Worm (Caenorhabditis elegans) whole organism, L4 larva: Measurements from ENCODE around the gene gly-14.
A peak's percentile ranks its signal among the peaks of the same experiment; 100 is the strongest.

Experiments
- F10B5.3 ChIP-seq: sonication (generic microtip); optimal IDR thresholded peaks from 2 replicates; lab custom pipeline; 2016; ENCODE audit warnings: mild to moderate bottlenecking, missing genetic modification characterization, missing compliant biosample characterization
- F44E2.7 ChIP-seq: fragments of 200-800 bp; sonication (Bioruptor generic); IDR thresholded peaks from 2 replicates; pipeline ENCODE4 v2.1.2; 2022; ENCODE audit warnings: missing genetic modification characterization, missing compliant biosample characterization
- F49E8.2 ChIP-seq: sonication (generic microtip); optimal IDR thresholded peaks from 2 replicates; lab custom pipeline; 2016; ENCODE audit warnings: missing compliant biosample characterization, mild to moderate bottlenecking, missing genetic modification characterization, borderline replicate concordance
- R02D3.7 ChIP-seq: fragments of 150-350 bp; sonication (generic microtip); optimal IDR thresholded peaks from 3 replicates; lab custom pipeline; 2014; ENCODE audit warnings: missing biosample characterization, missing genetic modification characterization
- T20F7.1 ChIP-seq: fragments of 200-800 bp; sonication (Bioruptor generic); optimal IDR thresholded peaks from 2 replicates; lab custom pipeline; 2018; ENCODE audit warnings: mild to moderate bottlenecking, missing genetic modification characterization, missing compliant biosample characterization
- Y48G9A.11 ChIP-seq: fragments of 200-800 bp; sonication (Bioruptor generic); IDR thresholded peaks from 2 replicates; pipeline ENCODE4 v1.3.6; 2022; ENCODE audit warnings: missing genetic modification reagents, missing genetic modification characterization, missing compliant biosample characterization
- Y5F2A.4 ChIP-seq: fragments of 200-800 bp; sonication (Bioruptor generic); optimal IDR thresholded peaks from 2 replicates; lab custom pipeline; 2018; ENCODE audit warnings: mild to moderate bottlenecking, missing genetic modification characterization, missing compliant biosample characterization
- Y75B8A.6 ChIP-seq: fragments of 200-800 bp; sonication (Bioruptor generic); IDR thresholded peaks from 2 replicates; pipeline ENCODE4 v1.3.6; 2022; ENCODE audit warnings: missing genetic modification reagents, missing genetic modification characterization, missing compliant biosample characterization
- ZK337.2 ChIP-seq: fragments of 200-800 bp; sonication (Bioruptor generic); IDR thresholded peaks from 2 replicates; pipeline ENCODE4 v1.3.6; 2022; ENCODE audit warnings: missing genetic modification reagents, missing genetic modification characterization, missing compliant biosample characterization
- ZK546.5 ChIP-seq, 2 experiments: sonication (generic microtip); optimal IDR thresholded peaks; 2 replicates each; lab custom pipeline; 2017; ENCODE audit warnings: missing biosample characterization in 2 of 2, missing genetic modification characterization in 2 of 2
- aha-1 ChIP-seq: fragments of 150-350 bp; peaks from one replicate; lab custom pipeline; 2014; ENCODE audit warnings: missing biosample characterization, missing genetic modification characterization
- arid-1 ChIP-seq: fragments of 200-800 bp; sonication (Bioruptor generic); conservative IDR thresholded peaks from 2 replicates; pipeline ENCODE4 v1.3.6; 2022; ENCODE audit warnings: missing genetic modification reagents, missing genetic modification characterization, missing compliant biosample characterization
- attf-4 ChIP-seq: sonication (generic microtip); optimal IDR thresholded peaks from 3 replicates; lab custom pipeline; 2017; ENCODE audit warnings: missing biosample characterization, missing genetic modification characterization
- ceh-32 ChIP-seq: sonication (generic microtip); optimal IDR thresholded peaks from 2 replicates; lab custom pipeline; 2016; ENCODE audit warnings: mild to moderate bottlenecking, missing genetic modification characterization, missing compliant biosample characterization; ENCODE audit not compliant: poor library complexity
- ceh-44 ChIP-seq: fragments of 200-800 bp; sonication (Bioruptor generic); IDR thresholded peaks from 2 replicates; pipeline ENCODE4 v1.3.6; 2022; ENCODE audit warnings: missing genetic modification reagents, missing genetic modification characterization, missing compliant biosample characterization
- daf-8 ChIP-seq: fragments of 200-800 bp; sonication (Bioruptor generic); IDR thresholded peaks from 2 replicates; pipeline ENCODE4 v1.3.6; 2022; ENCODE audit warnings: missing genetic modification characterization, missing compliant biosample characterization
- dmd-8 ChIP-seq: fragments of 200-800 bp; sonication (Bioruptor generic); IDR thresholded peaks from 2 replicates; pipeline ENCODE4 v1.3.6; 2022; ENCODE audit warnings: missing genetic modification characterization, missing compliant biosample characterization
- dmd-9 ChIP-seq: fragments of 200-800 bp; sonication (Bioruptor generic); IDR thresholded peaks from 2 replicates; pipeline ENCODE4 v1.3.6; 2022; ENCODE audit warnings: missing genetic modification reagents, missing genetic modification characterization, missing compliant biosample characterization
- dpl-1 ChIP-seq: fragments of 150-350 bp; optimal IDR thresholded peaks from 2 replicates; lab custom pipeline; 2014; ENCODE audit warnings: missing biosample characterization, missing genetic modification reagents, missing genetic modification characterization
- duxl-1 ChIP-seq: sonication (generic microtip); optimal IDR thresholded peaks from 2 replicates; lab custom pipeline; 2016; ENCODE audit warnings: mild to moderate bottlenecking, missing genetic modification characterization, moderate library complexity, missing compliant biosample characterization; ENCODE audit not compliant: poor library complexity
- dve-1 ChIP-seq: sonication (generic microtip); optimal IDR thresholded peaks from 2 replicates; lab custom pipeline; 2017; ENCODE audit warnings: antibody characterized with exemption, mild to moderate bottlenecking, missing genetic modification characterization, missing compliant biosample characterization; ENCODE audit not compliant: insufficient read depth
- fkh-10 ChIP-seq: fragments of 150-350 bp; optimal IDR thresholded peaks from 2 replicates; lab custom pipeline; 2014; ENCODE audit warnings: missing biosample characterization, missing genetic modification reagents, missing genetic modification characterization
- fos-1 ChIP-seq: fragments of 150-350 bp; optimal IDR thresholded peaks from 2 replicates; lab custom pipeline; 2014; ENCODE audit warnings: missing biosample characterization, missing genetic modification characterization
- hmg-1.1 ChIP-seq: fragments of 200-800 bp; sonication (Bioruptor generic); IDR thresholded peaks from 2 replicates; pipeline ENCODE4 v1.3.6; 2022; ENCODE audit warnings: missing genetic modification reagents, missing genetic modification characterization, missing compliant biosample characterization
- jun-1 ChIP-seq: fragments of 150-350 bp; optimal IDR thresholded peaks from 2 replicates; lab custom pipeline; 2014; ENCODE audit warnings: missing biosample characterization, missing genetic modification reagents, missing genetic modification characterization
- lin-1 ChIP-seq: fragments of 200-800 bp; sonication (Bioruptor generic); IDR thresholded peaks from 2 replicates; pipeline ENCODE4 v1.3.6; 2022; ENCODE audit warnings: missing genetic modification reagents, missing genetic modification characterization, missing compliant biosample characterization
- lin-15B ChIP-seq: fragments of 150-350 bp; sonication (generic microtip); optimal IDR thresholded peaks from 3 replicates; lab custom pipeline; 2014; ENCODE audit warnings: missing biosample characterization, missing genetic modification characterization
- lir-3 ChIP-seq: sonication (generic microtip); optimal IDR thresholded peaks from 2 replicates; lab custom pipeline; 2016; ENCODE audit warnings: mild to moderate bottlenecking, missing genetic modification characterization, missing compliant biosample characterization
- lsy-2 ChIP-seq, 2 experiments: fragments of 150-350 bp in 1 of 2; sonication (generic microtip) in 1 of 2; optimal IDR thresholded peaks; 2 replicates each; lab custom pipeline; 2014 to 2017; ENCODE audit warnings: missing biosample characterization in 2 of 2, missing genetic modification characterization in 2 of 2
- mdl-1 ChIP-seq, 2 experiments: fragments of 150-350 bp in 1 of 2; sonication (generic microtip) in 1 of 2; optimal IDR thresholded peaks; 2 replicates each; lab custom pipeline; 2014 to 2017; ENCODE audit warnings: missing biosample characterization in 2 of 2, missing genetic modification characterization in 2 of 2
- mes-2 ChIP-seq: sonication (generic microtip); optimal IDR thresholded peaks from 2 replicates; lab custom pipeline; 2016; ENCODE audit warnings: missing genotype, mild to moderate bottlenecking, missing genetic modification characterization, missing compliant biosample characterization; ENCODE audit not compliant: poor library complexity, severe bottlenecking
- nhr-10 ChIP-seq: fragments of 150-350 bp; optimal IDR thresholded peaks from 2 replicates; lab custom pipeline; 2014; ENCODE audit warnings: missing biosample characterization, missing genetic modification characterization
- nhr-102 ChIP-seq: sonication (generic microtip); optimal IDR thresholded peaks from 2 replicates; lab custom pipeline; 2016; ENCODE audit warnings: mild to moderate bottlenecking, missing genetic modification characterization, moderate library complexity, missing compliant biosample characterization
- nhr-111 ChIP-seq: fragments of 200-800 bp; sonication (Bioruptor generic); optimal IDR thresholded peaks from 2 replicates; lab custom pipeline; 2018; ENCODE audit warnings: mild to moderate bottlenecking, missing genetic modification characterization, missing compliant biosample characterization
- nhr-237 ChIP-seq: sonication (generic microtip); optimal IDR thresholded peaks from 2 replicates; lab custom pipeline; 2017; ENCODE audit warnings: missing biosample characterization, missing genetic modification characterization
- nhr-25 ChIP-seq: sonication (generic microtip); optimal IDR thresholded peaks from 2 replicates; lab custom pipeline; 2017; ENCODE audit warnings: missing genetic modification characterization, mild to moderate bottlenecking, missing compliant biosample characterization, antibody characterized with exemption, moderate library complexity, borderline replicate concordance; ENCODE audit not compliant: insufficient read depth
- nhr-28 ChIP-seq: fragments of 150-350 bp; optimal IDR thresholded peaks from 2 replicates; lab custom pipeline; 2014; ENCODE audit warnings: missing biosample characterization, missing genetic modification characterization
- nhr-42 ChIP-seq: fragments of 200-800 bp; sonication (Bioruptor generic); IDR thresholded peaks from 2 replicates; pipeline ENCODE4 v1.3.6; 2022; ENCODE audit warnings: missing genetic modification characterization, missing compliant biosample characterization
- nhr-77 ChIP-seq: fragments of 150-350 bp; optimal IDR thresholded peaks from 2 replicates; lab custom pipeline; 2014; ENCODE audit warnings: missing biosample characterization, missing genetic modification characterization
- pha-4 ChIP-seq, 2 experiments: fragments of 150-350 bp in 1 of 2; fragments of 200-800 bp in 1 of 2; sonication (Bioruptor generic) in 1 of 2; IDR thresholded peaks in 1 of 2; optimal IDR thresholded peaks in 1 of 2; 2 replicates each; pipeline versions ENCODE4 v1.3.6 to Lab custom; 2014 to 2022; ENCODE audit warnings: missing genetic modification characterization in 2 of 2, missing genetic modification reagents in 2 of 2, missing biosample characterization in 1 of 2, missing compliant biosample characterization in 1 of 2
- set-16 ChIP-seq: fragments of 200-800 bp; sonication (Bioruptor generic); IDR thresholded peaks from 2 replicates; pipeline ENCODE4 v1.3.6; 2022; ENCODE audit warnings: missing genetic modification reagents, missing genetic modification characterization, missing compliant biosample characterization
- snpc-1.2 ChIP-seq: fragments of 200-800 bp; sonication (Bioruptor generic); IDR thresholded peaks from 2 replicates; pipeline ENCODE4 v1.3.6; 2022; ENCODE audit warnings: missing genetic modification reagents, missing genetic modification characterization, missing compliant biosample characterization
- spr-1 ChIP-seq: sonication (generic microtip); optimal IDR thresholded peaks from 2 replicates; lab custom pipeline; 2016; ENCODE audit warnings: mild to moderate bottlenecking, missing genetic modification characterization, missing compliant biosample characterization
- spr-3 ChIP-seq: fragments of 200-800 bp; sonication (Bioruptor generic); optimal IDR thresholded peaks from 2 replicates; lab custom pipeline; 2018; ENCODE audit warnings: mild to moderate bottlenecking, missing genetic modification characterization, missing compliant biosample characterization
- unc-130 ChIP-seq: sonication (generic microtip); optimal IDR thresholded peaks from 2 replicates; lab custom pipeline; 2016; ENCODE audit warnings: missing genetic modification reagents, missing genetic modification characterization, missing compliant biosample characterization
- unc-62 ChIP-seq, 3 experiments: fragments of 150-350 bp in 1 of 3; sonication (generic microtip); optimal IDR thresholded peaks in 2 of 3; peaks in 1 of 3; 1 replicate in 1 of 3; 2 replicates in 2 of 3; lab custom pipeline; 2014 to 2017; ENCODE audit warnings: missing biosample characterization in 3 of 3, missing genetic modification characterization in 3 of 3, missing genetic modification reagents in 3 of 3, missing genotype in 1 of 3
- zfp-2 ChIP-seq: sonication (generic microtip); optimal IDR thresholded peaks from 2 replicates; lab custom pipeline; 2016; ENCODE audit warnings: mild to moderate bottlenecking, missing genetic modification characterization, missing compliant biosample characterization
- zfp-3 ChIP-seq: fragments of 200-800 bp; sonication (Bioruptor generic); conservative IDR thresholded peaks from 2 replicates; pipeline ENCODE4 v1.3.6; 2022; ENCODE audit warnings: missing genetic modification reagents, missing genetic modification characterization, missing compliant biosample characterization
- zip-2 ChIP-seq: fragments of 150-350 bp; optimal IDR thresholded peaks from 2 replicates; lab custom pipeline; 2014; ENCODE audit warnings: missing biosample characterization, missing genetic modification characterization

gly-14 gene

ce11 chrIII:3456226-3456625 is 36.8 kb downstream of the gly-14 start (continued):
- TF ChIP-seq nhr-237 (peak; percentile 73), fkh-10 (GFP tag; lab: Kevin White, UChicago) (peak; percentile 96), dmd-9 (GFP tag; lab: Robert Waterston, UW) (peak; percentile 97), lsy-2 (tag; optimal IDR thresholded peaks at IDR 0.05; lab: Kevin White, UChicago) (peak; percentile 98 to 100), attf-4 (tag; lab: Kevin White, UChicago) (no peak), ZK546.5 (tag; optimal IDR thresholded peaks at IDR 0.05; lab: Kevin White, UChicago) (peak in 1 of 2 experiments; percentile 64), spr-1 (tag; lab: Kevin White, UChicago) (peak; percentile 94), lin-1 (GFP tag; lab: Robert Waterston, UW) (peak; percentile 91), Y75B8A.6 (GFP tag; lab: Robert Waterston, UW) (peak; percentile 71; the same call in 1 of the 2 replicates), nhr-77 (tag; lab: Kevin White, UChicago) (peak; percentile 99), fos-1 (peak; percentile 52), F49E8.2 (tag; lab: Kevin White, UChicago) (peak; percentile 8), spr-3 (peak; percentile 87), ceh-32 (tag; lab: Kevin White, UChicago) (no peak), jun-1 (tag; lab: Kevin White, UChicago) (peak; percentile 95), nhr-10 (tag; lab: Kevin White, UChicago) (peak; percentile 63), Y48G9A.11 (GFP tag; lab: Robert Waterston, UW) (peak; percentile 83), ceh-44 (GFP tag; lab: Robert Waterston, UW) (peak; percentile 53; the same call in 1 of the 2 replicates), arid-1 (GFP tag; lab: Robert Waterston, UW) (peak; percentile 93), nhr-25 (peak; percentile 91), dpl-1 (GFP tag; lab: Kevin White, UChicago) (peak; percentile 97), nhr-102 (tag; lab: Kevin White, UChicago) (peak; percentile 97), zfp-2 (tag; lab: Kevin White, UChicago) (peak; percentile 91), unc-130 (GFP tag; lab: Kevin White, UChicago) (peak; percentile 76), mdl-1 (tag; optimal IDR thresholded peaks at IDR 0.05; lab: Kevin White, UChicago) (peak; percentile 57 to 89), R02D3.7 (tag; lab: Kevin White, UChicago) (peak; percentile 7), ZK337.2 (peak; percentile 91), T20F7.1 (GFP tag; lab: Kevin White, UChicago) (peak; percentile 95), snpc-1.2 (GFP tag; lab: Robert Waterston, UW) (peak; percentile 63; the same call in 1 of the 2 replicates), duxl-1 (tag; lab: Kevin White, UChicago) (peak; percentile 93), dve-1 (tag; lab: Kevin White, UChicago) (peak; percentile 100), dmd-8 (GFP tag; lab: Robert Waterston, UW) (no peak), hmg-1.1 (GFP tag; lab: Robert Waterston, UW) (peak; percentile 99), lin-15B (peak; percentile 92), nhr-42 (peak; percentile 98), pha-4 (GFP tag; IDR thresholded peaks at IDR 0.05; lab: Robert Waterston, UW) (peak; percentile 96), pha-4 (tag; optimal IDR thresholded peaks at IDR 0.05; lab: Kevin White, UChicago) (peak; percentile 15), nhr-28 (tag; lab: Kevin White, UChicago) (peak; percentile 96), lir-3 (tag; lab: Kevin White, UChicago) (peak; percentile 71), nhr-111 (GFP tag; lab: Kevin White, UChicago) (no peak), unc-62 (GFP tag; optimal IDR thresholded peaks at IDR 0.05 in 1 of 2; lab: Kevin White, UChicago) (peak in 1 of 2 experiments; percentile 99), unc-62 (tag; optimal IDR thresholded peaks at IDR 0.05; lab: Kevin White, UChicago) (no peak), F44E2.7 (no peak), aha-1 (peak; percentile 98), daf-8 (GFP tag; lab: Robert Waterston, UW) (no peak), zfp-3 (GFP tag; lab: Robert Waterston, UW) (peak; percentile 97), F10B5.3 (tag; lab: Kevin White, UChicago) (peak; percentile 18), mes-2 (tag; lab: Kevin White, UChicago) (peak; percentile 98), zip-2 (peak; percentile 89), Y5F2A.4 (GFP tag; lab: Kevin White, UChicago) (peak; percentile 61), set-16 (0 out of 2 replicates have a peak, but pooled peaks have one; percentile 7)
